Worm (Caenorhabditis elegans): ENCODE results near the gene srd-63.

srd-63 gene

ce11 chrV:16355941-16356340 lies 37.7 kb downstream of the srd-63 start (continued):
- TF ChIP-seq dox-1 (GFP tag; IDR thresholded peaks at IDR 0.05) (peak; percentile 94), K11D2.4 (GFP tag; IDR thresholded peaks at IDR 0.05) (peak; percentile 88), C17E4.6 (GFP tag; IDR thresholded peaks at IDR 0.05) (peak; percentile 61; the same call in 1 of the 2 replicates), ztf-22 (GFP tag; optimal IDR thresholded peaks at IDR 0.05) (peak; percentile 84), nfya-1 (tag; optimal IDR thresholded peaks at IDR 0.05; ENCODE audit: borderline replicate concordance, insufficient read depth) (no peak), B0035.1 (tag; optimal IDR thresholded peaks at IDR 0.05) (peak; percentile 28), Y56A3A.18 (GFP tag; IDR thresholded peaks at IDR 0.05) (peak; percentile 86), D2030.7 (GFP tag; IDR thresholded peaks at IDR 0.05) (no peak), lin-54 (GFP tag; optimal IDR thresholded peaks at IDR 0.05) (peak; percentile 72), F57A8.1 (GFP tag; optimal IDR thresholded peaks at IDR 0.05) (no peak), F33H1.4 (GFP tag; IDR thresholded peaks at IDR 0.05) (no peak; the same call in 1 of the 2 replicates), tbx-9 (tag; optimal IDR thresholded peaks at IDR 0.05; ENCODE audit: borderline replicate concordance) (no peak), hmg-20 (GFP tag; IDR thresholded peaks at IDR 0.05) (peak; percentile 43; the same call in 1 of the 2 replicates), egrh-3 (GFP tag; IDR thresholded peaks at IDR 0.05) (peak; percentile 75), F10E7.11 (tag; optimal IDR thresholded peaks at IDR 0.05) (no peak), Y67H2A.10 (GFP tag; conservative IDR thresholded peaks at IDR 0.05) (no peak), ceh-91 (GFP tag; IDR thresholded peaks at IDR 0.05) (0 out of 2 replicates have a peak, but pooled peaks have one; percentile 9), ztf-18 (tag; optimal IDR thresholded peaks at IDR 0.05) (peak; percentile 47), B0336.3 (GFP tag; IDR thresholded peaks at IDR 0.05) (peak; percentile 95), atf-7 (tag; optimal IDR thresholded peaks at IDR 0.05) (peak; percentile 75), ekl-4 (GFP tag; IDR thresholded peaks at IDR 0.05) (peak; percentile 79; the same call in 1 of the 2 replicates), F49E8.2 (tag; optimal IDR thresholded peaks at IDR 0.05; ENCODE audit: insufficient read depth) (no peak), bed-1 (GFP tag; IDR thresholded peaks at IDR 0.05) (no peak), nfyb-1 (GFP tag; IDR thresholded peaks at IDR 0.05) (peak; percentile 92), ceh-58 (GFP tag; IDR thresholded peaks at IDR 0.05) (no peak), somi-1 (GFP tag; optimal IDR thresholded peaks at IDR 0.05) (peak; percentile 91), lag-1 (GFP tag; IDR thresholded peaks at IDR 0.05) (no peak), snpc-1.3 (tag; optimal IDR thresholded peaks at IDR 0.05; ENCODE audit: insufficient read depth) (no peak), mcd-1 (GFP tag; IDR thresholded peaks at IDR 0.05) (peak; percentile 85), ccch-3 (GFP tag; optimal IDR thresholded peaks at IDR 0.05) (no peak), ztf-6 (GFP tag; IDR thresholded peaks at IDR 0.05) (0 out of 2 replicates have a peak, but pooled peaks have one; percentile 12), nhr-179 (tag; optimal IDR thresholded peaks at IDR 0.05) (no peak), dpff-1 (tag; optimal IDR thresholded peaks at IDR 0.05) (no peak), lin-35 (GFP tag; optimal IDR thresholded peaks at IDR 0.05) (peak in 1 of 3 experiments; percentile 64), ets-4 (GFP tag; optimal IDR thresholded peaks at IDR 0.05) (peak; percentile 72), hlh-12 (tag; optimal IDR thresholded peaks at IDR 0.05) (no peak), chd-7 (tag; optimal IDR thresholded peaks at IDR 0.05) (peak; percentile 91), zfh-2 (GFP tag; conservative IDR thresholded peaks at IDR 0.05) (peak; percentile 99), bed-2 (GFP tag; IDR thresholded peaks at IDR 0.05) (0 out of 2 replicates have a peak, but pooled peaks have one; percentile 36), nhr-27 (tag; optimal IDR thresholded peaks at IDR 0.05) (peak; percentile 14), attf-3 (GFP tag; conservative IDR thresholded peaks at IDR 0.05) (peak; percentile 45; the same call in 1 of the 2 replicates), let-526 (GFP tag; IDR thresholded peaks at IDR 0.05) (0 out of 2 replicates have a peak, but pooled peaks have one; percentile 37), tlf-1 (GFP tag; optimal IDR thresholded peaks at IDR 0.05) (peak; percentile 78), cebp-1 (GFP tag; IDR thresholded peaks at IDR 0.05) (no peak), cebp-1 (tag; optimal IDR thresholded peaks at IDR 0.05) (peak; percentile 89), F52B5.7 (tag; optimal IDR thresholded peaks at IDR 0.05) (peak; percentile 80), rpc-1 (optimal IDR thresholded peaks at IDR 0.05) (no peak), rpc-1 (tag; optimal IDR thresholded peaks at IDR 0.05) (no peak)
